Worm (Caenorhabditis elegans): ENCODE results near the gene str-233.
"Not testable (repeated sequence)": the region's sequence is repeated elsewhere in the genome, so short reads cannot be mapped to it uniquely, and the experiment has no call there.

str-233 gene

ce11 chrV:16009564-16009963, at the start of gene str-233:
TSS of gene str-233 (minus strand) at chrV:16009664.
- no peak for TF ChIP-seq W03F9.2 (tag; optimal IDR thresholded peaks at IDR 0.05)
- no peak for TF ChIP-seq him-1 (tag; optimal IDR thresholded peaks at IDR 0.05)
- TF ChIP-seq dao-5 (tag; optimal IDR thresholded peaks at IDR 0.05), result no peak

DNA sequence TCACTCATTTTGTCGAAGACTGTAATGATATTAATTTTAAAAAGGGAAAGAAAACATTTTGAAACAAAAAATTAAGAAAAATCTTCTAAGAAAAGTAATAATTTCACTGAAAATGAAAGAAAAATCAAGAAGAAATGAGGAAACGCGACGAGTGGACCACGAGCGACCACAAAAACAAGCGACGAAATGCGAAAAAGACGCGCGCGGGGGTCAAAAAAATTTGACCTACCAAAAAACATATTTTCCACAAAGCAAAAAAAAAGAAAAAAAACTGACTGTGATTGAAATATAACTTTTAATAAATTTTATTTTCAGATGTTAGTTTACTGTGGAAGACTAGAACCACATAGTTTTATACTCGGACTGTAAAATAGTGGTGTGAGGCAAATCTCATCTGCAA, 49.4 kb upstream of the str-233 start, which contains the start of gene F14H3.6:
TSS of gene F14H3.6 (minus strand) at position 22 of the 400 bp plus-strand sequence.
- TF ChIP-seq dao-5 (tag; optimal IDR thresholded peaks at IDR 0.05) (no peak), W03F9.2 (tag; optimal IDR thresholded peaks at IDR 0.05) (no peak), him-1 (tag; optimal IDR thresholded peaks at IDR 0.05) (no peak)

DNA sequence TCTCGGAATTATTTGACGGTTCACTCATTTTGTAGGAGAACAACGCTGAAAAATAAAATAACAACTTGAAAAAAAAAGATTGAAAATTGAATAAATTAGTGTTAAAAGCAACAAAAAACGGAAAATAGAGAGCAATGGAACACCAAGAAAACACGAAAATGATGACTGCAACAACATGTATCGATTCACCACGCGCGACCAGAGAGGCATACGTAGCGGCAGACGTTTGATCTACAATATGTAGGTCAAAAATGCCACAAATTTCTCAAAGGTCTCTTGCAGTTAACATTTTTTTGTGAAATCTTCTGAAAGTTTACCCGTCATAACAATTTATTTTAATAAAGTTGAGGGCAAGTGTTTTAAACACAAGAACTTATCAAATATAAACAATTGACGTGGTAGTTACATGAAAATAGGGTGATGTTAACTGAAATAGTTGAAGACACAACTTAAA, 47.6 kb upstream of the str-233 start, which contains the start of gene F14H3.5:
TSS of gene F14H3.5 (minus strand) at position 51 of the 454 bp plus-strand sequence.
- TF ChIP-seq W03F9.2 (tag; optimal IDR thresholded peaks at IDR 0.05) (no peak), him-1 (tag; optimal IDR thresholded peaks at IDR 0.05) (no peak), dao-5 (tag; optimal IDR thresholded peaks at IDR 0.05) (no peak)

ce11 chrV:16055031-16055430, 45.6 kb upstream of the str-233 start, which contains the start of gene F14H3.4:
TSS of gene F14H3.4 (minus strand) at chrV:16055072.
- TF ChIP-seq him-1 (tag; optimal IDR thresholded peaks at IDR 0.05) (no peak), W03F9.2 (tag; optimal IDR thresholded peaks at IDR 0.05) (no peak), dao-5 (tag; optimal IDR thresholded peaks at IDR 0.05) (no peak)

ce11 chrV:16053373-16053772, 43.9 kb upstream of the str-233 start, which contains the start of gene F14H3.3:
TSS of gene F14H3.3 (minus strand) at chrV:16053473.
- TF ChIP-seq him-1 (tag; optimal IDR thresholded peaks at IDR 0.05), result no peak
- no peak for TF ChIP-seq dao-5 (tag; optimal IDR thresholded peaks at IDR 0.05)
- TF ChIP-seq W03F9.2 (tag; optimal IDR thresholded peaks at IDR 0.05), result no peak

DNA sequence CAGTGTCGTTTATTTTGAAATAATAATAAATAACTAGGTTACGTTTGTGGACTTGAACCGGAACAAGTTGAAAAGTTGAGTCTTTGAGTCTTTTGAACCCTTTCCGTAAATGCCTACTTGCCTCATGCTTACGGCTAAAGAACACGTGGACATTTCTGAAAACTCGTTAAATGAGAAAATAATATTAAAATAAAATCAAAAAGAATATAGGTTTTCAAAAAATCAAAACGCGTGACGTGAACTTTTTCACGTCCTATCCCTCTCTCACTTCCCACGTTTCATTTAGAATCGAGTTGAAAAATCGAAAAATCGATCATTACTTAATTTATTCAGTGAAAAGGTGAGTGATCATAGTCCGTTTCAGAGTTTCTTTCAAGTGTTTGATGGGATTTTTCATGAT, 39.7 kb upstream of the str-233 start, which contains the start of gene best-12:
TSS of gene best-12 (plus strand) at position 301 of the 400 bp plus-strand sequence.
- TF ChIP-seq dao-5 (tag; optimal IDR thresholded peaks at IDR 0.05), result no peak

DNA sequence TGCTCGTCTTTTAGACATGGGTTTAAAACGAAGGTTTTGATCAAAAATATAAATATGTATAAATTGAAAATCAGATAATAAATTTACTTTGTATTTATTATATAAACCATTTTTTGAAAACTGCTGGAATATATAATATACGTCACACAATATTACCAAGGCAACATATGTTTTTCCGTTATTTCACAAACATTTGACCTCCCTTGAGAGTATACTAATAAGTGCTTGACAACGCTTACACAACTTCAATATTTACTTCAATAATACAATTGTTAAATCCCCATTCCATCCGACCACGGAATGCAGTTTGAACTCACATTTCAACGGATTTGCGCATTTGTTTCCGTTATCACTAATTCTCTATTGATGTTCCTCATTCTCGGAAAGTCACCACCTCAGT, 38.0 kb upstream of the str-233 start, which contains the start of gene str-198:
TSS of gene str-198 (plus strand) at position 301 of the 400 bp plus-strand sequence.
- TF ChIP-seq W03F9.2 (tag; optimal IDR thresholded peaks at IDR 0.05), result no peak
- TF ChIP-seq him-1 (tag; optimal IDR thresholded peaks at IDR 0.05), result no peak
- TF ChIP-seq dao-5 (tag; optimal IDR thresholded peaks at IDR 0.05), result no peak

DNA sequence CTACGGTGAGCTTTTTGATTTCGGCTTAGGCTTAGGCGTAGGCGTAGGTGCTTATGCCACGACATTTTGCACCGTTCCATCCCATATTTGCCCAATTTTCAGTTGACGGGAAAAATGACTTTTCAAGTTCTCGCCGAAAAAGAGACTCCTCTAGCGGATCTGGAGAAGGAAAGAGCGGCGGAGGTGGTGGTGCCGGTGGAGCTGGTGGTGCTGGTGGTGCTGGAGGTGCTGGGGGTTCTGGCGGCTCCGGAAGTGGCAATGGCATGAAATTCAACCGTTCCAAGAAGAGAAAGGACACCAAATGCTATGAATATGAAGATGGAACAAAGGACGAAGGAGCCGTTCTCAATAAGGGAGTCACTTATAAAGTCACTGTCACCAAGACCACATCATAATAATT, 37.6 kb upstream of the str-233 start:
- TF ChIP-seq him-1 (tag; optimal IDR thresholded peaks at IDR 0.05), result no peak

DNA sequence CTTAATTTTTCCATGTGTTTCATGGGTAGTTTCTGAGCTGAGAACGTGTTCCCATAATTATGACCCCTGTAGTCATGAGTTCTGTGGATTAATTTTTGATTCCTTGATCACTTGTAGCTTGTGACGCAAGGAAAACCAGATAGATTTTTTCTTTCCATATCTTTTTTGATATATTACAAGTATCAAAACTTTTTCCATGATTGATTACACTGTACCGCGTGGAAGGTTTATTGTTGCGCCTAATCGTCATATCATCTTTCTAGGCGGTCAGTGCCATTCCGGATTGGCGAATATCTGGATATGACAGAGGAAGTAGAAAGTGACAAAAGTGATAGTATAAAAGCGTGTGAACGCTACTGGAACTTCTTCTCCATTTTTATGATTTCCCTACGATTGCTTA, 37.1 kb upstream of the str-233 start, which contains the start of gene ZK285.2:
TSS of gene ZK285.2 (plus strand) at position 301 of the 400 bp plus-strand sequence.
- TF ChIP-seq him-1 (tag; optimal IDR thresholded peaks at IDR 0.05) (no peak), W03F9.2 (tag; optimal IDR thresholded peaks at IDR 0.05) (no peak), dao-5 (tag; optimal IDR thresholded peaks at IDR 0.05) (no peak)

DNA sequence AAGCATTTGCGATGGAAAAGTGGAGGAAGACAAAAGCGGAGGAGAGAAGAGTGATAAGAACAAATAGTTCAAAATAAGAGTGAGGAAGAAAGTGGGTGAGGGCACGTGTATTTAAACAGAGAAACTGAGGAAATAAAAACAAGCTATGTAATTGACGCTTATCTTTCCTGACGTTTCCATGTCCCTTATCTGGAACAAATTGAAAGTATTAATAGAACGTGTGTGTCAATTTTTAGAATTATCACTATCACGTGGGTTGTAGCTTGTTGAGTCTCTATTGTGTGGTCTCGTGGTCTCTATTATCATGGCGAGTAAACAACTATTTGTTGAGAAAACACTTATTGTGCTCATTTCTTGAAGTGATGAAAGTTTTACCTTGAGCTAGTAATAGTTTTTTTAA, 36.4 kb upstream of the str-233 start, which contains the start of gene T10C6.15:
TSS of gene T10C6.15 (minus strand) at position 104 of the 400 bp plus-strand sequence.
- no peak for TF ChIP-seq W03F9.2 (tag; optimal IDR thresholded peaks at IDR 0.05)
- TF ChIP-seq dao-5 (tag; optimal IDR thresholded peaks at IDR 0.05), result no peak
- no peak for TF ChIP-seq him-1 (tag; optimal IDR thresholded peaks at IDR 0.05)

DNA sequence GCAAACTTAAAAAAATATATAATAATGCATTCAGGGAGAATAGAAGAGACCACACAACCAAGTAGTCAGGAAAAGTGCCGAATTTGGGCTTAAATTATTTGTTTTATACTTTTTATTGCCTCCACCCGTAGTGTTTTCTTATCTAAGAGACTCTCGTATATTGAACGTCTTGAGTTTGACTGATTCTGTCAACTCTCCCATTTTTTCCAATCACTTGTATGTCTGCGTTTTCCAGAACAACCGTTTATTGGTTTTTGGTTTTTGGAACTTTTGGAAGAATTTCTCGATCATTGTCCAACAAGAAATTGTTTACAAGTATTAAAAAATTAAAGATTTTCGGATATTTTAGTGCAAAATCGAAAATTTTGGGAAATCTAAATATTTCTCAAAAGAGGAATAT, 34.2 kb upstream of the str-233 start:
- no peak for TF ChIP-seq dao-5 (tag; optimal IDR thresholded peaks at IDR 0.05)
- no peak for TF ChIP-seq him-1 (tag; optimal IDR thresholded peaks at IDR 0.05)
- no peak for TF ChIP-seq W03F9.2 (tag; optimal IDR thresholded peaks at IDR 0.05)

ce11 chrV:16042743-16043014, 33.2 kb upstream of the str-233 start:
- TF ChIP-seq dao-5 (tag; optimal IDR thresholded peaks at IDR 0.05), result no peak
- no peak for TF ChIP-seq W03F9.2 (tag; optimal IDR thresholded peaks at IDR 0.05)
- no peak for TF ChIP-seq him-1 (tag; optimal IDR thresholded peaks at IDR 0.05)

DNA sequence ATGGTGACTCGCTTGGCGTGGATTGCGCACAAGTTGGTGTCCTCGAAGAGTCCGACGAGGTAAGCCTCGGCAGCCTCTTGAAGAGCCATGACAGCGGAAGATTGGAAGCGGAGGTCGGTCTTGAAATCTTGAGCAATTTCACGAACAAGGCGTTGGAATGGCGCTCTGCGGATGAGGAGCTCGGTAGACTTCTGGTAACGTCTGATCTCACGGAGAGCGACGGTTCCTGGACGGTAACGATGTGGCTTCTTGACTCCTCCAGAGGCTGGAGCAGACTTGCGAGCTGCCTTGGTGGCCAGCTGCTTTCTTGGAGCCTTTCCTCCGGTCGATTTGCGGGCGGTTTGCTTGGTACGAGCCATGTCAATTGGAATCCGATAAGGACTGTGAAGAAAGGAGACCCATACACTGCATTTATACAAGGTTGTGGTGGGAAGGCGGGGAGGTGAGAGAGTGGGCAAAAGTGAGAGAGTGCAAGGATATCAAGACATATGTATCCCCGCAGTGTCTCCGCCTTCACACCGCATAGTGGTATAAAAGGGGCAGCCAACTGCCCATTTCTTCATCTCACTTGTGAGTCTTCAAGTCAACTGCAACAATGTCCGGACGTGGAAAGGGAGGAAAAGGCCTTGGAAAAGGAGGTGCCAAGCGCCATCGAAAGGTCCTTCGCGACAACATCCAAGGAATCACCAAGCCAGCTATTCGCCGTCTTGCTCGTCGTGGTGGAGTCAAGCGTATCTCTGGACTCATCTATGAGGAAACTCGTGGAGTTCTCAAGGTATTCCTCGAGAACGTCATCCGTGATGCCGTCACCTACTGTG, 32.7 kb upstream of the str-233 start, which contains the start of the genes his-2 and his-1:
TSS of gene his-2 (minus strand) at position 359 of the 818 bp plus-strand sequence.
TSS of gene his-1 (plus strand) at position 596 of the 818 bp plus-strand sequence.
- not testable (repeated sequence) for TF ChIP-seq him-1, W03F9.2, dao-5 (tag; optimal IDR thresholded peaks at IDR 0.05)

DNA sequence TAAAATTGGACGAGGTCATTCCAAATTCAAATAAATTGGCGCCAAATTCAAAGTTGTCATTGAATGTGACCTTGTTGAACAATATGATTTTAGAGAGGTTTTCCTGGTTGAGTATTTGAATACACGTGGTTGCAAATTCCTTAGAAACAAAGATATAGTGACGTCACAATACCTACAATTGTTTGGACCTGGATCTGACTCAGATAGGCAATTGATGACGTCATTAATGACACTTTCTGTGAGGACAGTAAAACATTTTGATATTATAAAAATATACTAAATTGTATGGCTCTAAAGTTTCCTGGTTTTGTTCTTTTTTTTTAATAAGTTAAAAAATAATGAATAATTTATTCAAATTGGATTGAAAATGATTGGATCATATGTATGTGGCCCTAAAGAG, 31.9 kb upstream of the str-233 start:
- TF ChIP-seq dao-5 (tag; optimal IDR thresholded peaks at IDR 0.05) (no peak), him-1 (tag; optimal IDR thresholded peaks at IDR 0.05) (no peak), W03F9.2 (tag; optimal IDR thresholded peaks at IDR 0.05) (no peak)
